Worm (Caenorhabditis elegans) whole organism, L4 larva: Measurements from ENCODE around the gene nhr-270.
A peak's percentile ranks its signal among the peaks of the same experiment; 100 is the strongest.

Experiments used
- T20F7.1 ChIP-seq: fragments of 200-800 bp; sonication (Bioruptor generic); optimal IDR thresholded peaks from 2 replicates; lab custom pipeline; 2018; ENCODE audit warnings: mild to moderate bottlenecking, missing genetic modification characterization, missing compliant biosample characterization
- T26A8.4 ChIP-seq: fragments of 200-800 bp; sonication (Bioruptor generic); IDR thresholded peaks from 2 replicates; pipeline ENCODE4 v1.3.6; 2022; ENCODE audit warnings: missing genetic modification characterization, missing compliant biosample characterization
- Y48G9A.11 ChIP-seq: fragments of 200-800 bp; sonication (Bioruptor generic); IDR thresholded peaks from 2 replicates; pipeline ENCODE4 v1.3.6; 2022; ENCODE audit warnings: missing genetic modification reagents, missing genetic modification characterization, missing compliant biosample characterization
- ZK337.2 ChIP-seq: fragments of 200-800 bp; sonication (Bioruptor generic); IDR thresholded peaks from 2 replicates; pipeline ENCODE4 v1.3.6; 2022; ENCODE audit warnings: missing genetic modification reagents, missing genetic modification characterization, missing compliant biosample characterization
- ZK546.5 ChIP-seq, 2 experiments: sonication (generic microtip); optimal IDR thresholded peaks; 2 replicates each; lab custom pipeline; 2017; ENCODE audit warnings: missing biosample characterization in 2 of 2, missing genetic modification characterization in 2 of 2
- aha-1 ChIP-seq: fragments of 150-350 bp; peaks from one replicate; lab custom pipeline; 2014; ENCODE audit warnings: missing biosample characterization, missing genetic modification characterization
- ama-1 ChIP-seq: fragments of 150-350 bp; optimal IDR thresholded peaks from 2 replicates; lab custom pipeline; 2014; ENCODE audit warnings: inconsistent platforms, mixed read lengths
- arid-1 ChIP-seq: fragments of 200-800 bp; sonication (Bioruptor generic); conservative IDR thresholded peaks from 2 replicates; pipeline ENCODE4 v1.3.6; 2022; ENCODE audit warnings: missing genetic modification reagents, missing genetic modification characterization, missing compliant biosample characterization
- ces-1 ChIP-seq: fragments of 150-350 bp; sonication (generic microtip); optimal IDR thresholded peaks from 4 replicates; lab custom pipeline; 2014; ENCODE audit warnings: missing biosample characterization, missing genetic modification reagents, missing genetic modification characterization
- cey-2 ChIP-seq: sonication (generic microtip); optimal IDR thresholded peaks from 3 replicates; lab custom pipeline; 2017; ENCODE audit warnings: missing genetic modification characterization, mild to moderate bottlenecking, missing compliant biosample characterization, antibody characterized with exemption, borderline replicate concordance; ENCODE audit not compliant: insufficient read depth
- daf-12 ChIP-seq: fragments of 150-350 bp; optimal IDR thresholded peaks from 2 replicates; lab custom pipeline; 2014; ENCODE audit warnings: missing biosample characterization, missing genetic modification reagents, missing genetic modification characterization
- daf-19 ChIP-seq: fragments of 200-800 bp; sonication (Bioruptor generic); conservative IDR thresholded peaks from 2 replicates; pipeline ENCODE4 v1.3.6; 2022; ENCODE audit warnings: missing genetic modification characterization, missing compliant biosample characterization
- daf-8 ChIP-seq: fragments of 200-800 bp; sonication (Bioruptor generic); IDR thresholded peaks from 2 replicates; pipeline ENCODE4 v1.3.6; 2022; ENCODE audit warnings: missing genetic modification characterization, missing compliant biosample characterization
- dmd-6 ChIP-seq: fragments of 200-800 bp; sonication (Bioruptor generic); IDR thresholded peaks from 2 replicates; pipeline ENCODE4 v1.3.6; 2022; ENCODE audit warnings: missing genetic modification reagents, missing genetic modification characterization, missing compliant biosample characterization
- dpl-1 ChIP-seq: fragments of 150-350 bp; optimal IDR thresholded peaks from 2 replicates; lab custom pipeline; 2014; ENCODE audit warnings: missing biosample characterization, missing genetic modification reagents, missing genetic modification characterization
- duxl-1 ChIP-seq: sonication (generic microtip); optimal IDR thresholded peaks from 2 replicates; lab custom pipeline; 2016; ENCODE audit warnings: mild to moderate bottlenecking, missing genetic modification characterization, moderate library complexity, missing compliant biosample characterization; ENCODE audit not compliant: poor library complexity
- fkh-10 ChIP-seq: fragments of 150-350 bp; optimal IDR thresholded peaks from 2 replicates; lab custom pipeline; 2014; ENCODE audit warnings: missing biosample characterization, missing genetic modification reagents, missing genetic modification characterization
- fos-1 ChIP-seq: fragments of 150-350 bp; optimal IDR thresholded peaks from 2 replicates; lab custom pipeline; 2014; ENCODE audit warnings: missing biosample characterization, missing genetic modification characterization
- gei-8 ChIP-seq: fragments of 200-800 bp; sonication (Bioruptor generic); optimal IDR thresholded peaks from 2 replicates; lab custom pipeline; 2018; ENCODE audit warnings: mild to moderate bottlenecking, missing genetic modification characterization, missing compliant biosample characterization
- hif-1 ChIP-seq, 2 experiments: sonication (generic microtip); optimal IDR thresholded peaks; 2 replicates each; lab custom pipeline; 2016 to 2017; ENCODE audit warnings: missing compliant biosample characterization in 2 of 2, missing genetic modification characterization in 2 of 2, missing genetic modification reagents in 2 of 2, missing genotype in 2 of 2, mild to moderate bottlenecking in 1 of 2
- lin-13 ChIP-seq: fragments of 150-350 bp; optimal IDR thresholded peaks from 2 replicates; lab custom pipeline; 2014; ENCODE audit warnings: missing biosample characterization, missing genetic modification reagents, missing genetic modification characterization
- lin-15B ChIP-seq: fragments of 150-350 bp; sonication (generic microtip); optimal IDR thresholded peaks from 3 replicates; lab custom pipeline; 2014; ENCODE audit warnings: missing biosample characterization, missing genetic modification characterization
- lin-29 ChIP-seq: fragments of 200-800 bp; sonication (Bioruptor generic); IDR thresholded peaks from 2 replicates; pipeline ENCODE4 v1.3.6; 2022; ENCODE audit warnings: missing genetic modification reagents, missing genetic modification characterization, missing compliant biosample characterization
- lin-38 ChIP-seq: fragments of 200-800 bp; sonication (Bioruptor generic); IDR thresholded peaks from 2 replicates; pipeline ENCODE4 v1.3.6; 2022; ENCODE audit warnings: missing genetic modification reagents, missing genetic modification characterization, missing compliant biosample characterization
- lir-3 ChIP-seq: sonication (generic microtip); optimal IDR thresholded peaks from 2 replicates; lab custom pipeline; 2016; ENCODE audit warnings: mild to moderate bottlenecking, missing genetic modification characterization, missing compliant biosample characterization
- lsy-2 ChIP-seq, 2 experiments: fragments of 150-350 bp in 1 of 2; sonication (generic microtip) in 1 of 2; optimal IDR thresholded peaks; 2 replicates each; lab custom pipeline; 2014 to 2017; ENCODE audit warnings: missing biosample characterization in 2 of 2, missing genetic modification characterization in 2 of 2
- mdt-29 ChIP-seq: fragments of 200-800 bp; sonication (Bioruptor generic); IDR thresholded peaks from 2 replicates; pipeline ENCODE4 v1.3.6; 2022; ENCODE audit warnings: missing genetic modification reagents, missing genetic modification characterization, missing compliant biosample characterization
- mep-1 ChIP-seq: fragments of 150-350 bp; sonication (generic microtip); optimal IDR thresholded peaks from 3 replicates; lab custom pipeline; 2014; ENCODE audit warnings: missing biosample characterization, missing genetic modification characterization
- nhr-11 ChIP-seq: fragments of 150-350 bp; optimal IDR thresholded peaks from 2 replicates; lab custom pipeline; 2014; ENCODE audit warnings: missing biosample characterization, missing genetic modification characterization
- nhr-42 ChIP-seq: fragments of 200-800 bp; sonication (Bioruptor generic); IDR thresholded peaks from 2 replicates; pipeline ENCODE4 v1.3.6; 2022; ENCODE audit warnings: missing genetic modification characterization, missing compliant biosample characterization
- nhr-77 ChIP-seq: fragments of 150-350 bp; optimal IDR thresholded peaks from 2 replicates; lab custom pipeline; 2014; ENCODE audit warnings: missing biosample characterization, missing genetic modification characterization
- pqm-1 ChIP-seq: sonication (generic microtip); optimal IDR thresholded peaks from 2 replicates; lab custom pipeline; 2017; ENCODE audit warnings: missing biosample characterization, missing genetic modification characterization
- rbr-2 ChIP-seq: sonication (generic microtip); optimal IDR thresholded peaks from 2 replicates; lab custom pipeline; 2016; ENCODE audit warnings: missing genotype, missing genetic modification characterization, missing compliant biosample characterization
- sdz-12 ChIP-seq: fragments of 200-800 bp; sonication (Bioruptor generic); optimal IDR thresholded peaks from 2 replicates; lab custom pipeline; 2018; ENCODE audit warnings: mild to moderate bottlenecking, missing genetic modification characterization, missing compliant biosample characterization
- snpc-1.2 ChIP-seq: fragments of 200-800 bp; sonication (Bioruptor generic); IDR thresholded peaks from 2 replicates; pipeline ENCODE4 v1.3.6; 2022; ENCODE audit warnings: missing genetic modification reagents, missing genetic modification characterization, missing compliant biosample characterization
- snpc-4 ChIP-seq: fragments of 150-350 bp; optimal IDR thresholded peaks from 2 replicates; lab custom pipeline; 2014; ENCODE audit warnings: missing biosample characterization, missing genetic modification characterization
- spr-1 ChIP-seq: sonication (generic microtip); optimal IDR thresholded peaks from 2 replicates; lab custom pipeline; 2016; ENCODE audit warnings: mild to moderate bottlenecking, missing genetic modification characterization, missing compliant biosample characterization
- spr-3 ChIP-seq: fragments of 200-800 bp; sonication (Bioruptor generic); optimal IDR thresholded peaks from 2 replicates; lab custom pipeline; 2018; ENCODE audit warnings: mild to moderate bottlenecking, missing genetic modification characterization, missing compliant biosample characterization
- tra-1 ChIP-seq: fragments of 200-800 bp; sonication (Bioruptor generic); IDR thresholded peaks from 2 replicates; pipeline ENCODE4 v1.3.6; 2022; ENCODE audit warnings: missing genetic modification reagents, missing genetic modification characterization, missing compliant biosample characterization
- unc-130 ChIP-seq: sonication (generic microtip); optimal IDR thresholded peaks from 2 replicates; lab custom pipeline; 2016; ENCODE audit warnings: missing genetic modification reagents, missing genetic modification characterization, missing compliant biosample characterization
- unc-62 ChIP-seq, 3 experiments: fragments of 150-350 bp in 1 of 3; sonication (generic microtip); optimal IDR thresholded peaks in 2 of 3; peaks in 1 of 3; 1 replicate in 1 of 3; 2 replicates in 2 of 3; lab custom pipeline; 2014 to 2017; ENCODE audit warnings: missing biosample characterization in 3 of 3, missing genetic modification characterization in 3 of 3, missing genetic modification reagents in 3 of 3, missing genotype in 1 of 3
- zfp-2 ChIP-seq: sonication (generic microtip); optimal IDR thresholded peaks from 2 replicates; lab custom pipeline; 2016; ENCODE audit warnings: mild to moderate bottlenecking, missing genetic modification characterization, missing compliant biosample characterization
- zfp-3 ChIP-seq: fragments of 200-800 bp; sonication (Bioruptor generic); conservative IDR thresholded peaks from 2 replicates; pipeline ENCODE4 v1.3.6; 2022; ENCODE audit warnings: missing genetic modification reagents, missing genetic modification characterization, missing compliant biosample characterization

Gene nhr-270

DNA sequence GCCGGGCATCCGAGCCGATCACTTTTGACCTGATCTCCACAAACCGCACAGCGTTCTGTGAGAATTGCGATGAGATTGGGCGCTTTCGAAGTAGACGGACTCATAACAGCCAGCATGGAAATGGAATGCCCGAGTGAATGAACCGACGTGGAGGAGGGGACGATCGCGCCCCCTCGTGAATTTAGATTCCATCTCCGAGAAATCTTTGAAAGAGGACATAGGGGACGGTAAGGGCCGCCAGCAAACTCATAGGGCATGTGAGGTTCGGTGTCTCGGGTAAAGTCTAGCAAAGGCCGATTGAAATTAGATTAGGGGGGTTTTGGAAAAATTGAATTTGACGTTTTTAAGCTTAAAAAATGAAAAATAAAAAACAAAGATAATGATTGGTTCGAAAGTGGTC is at the start of gene nhr-270:
Gene nhr-270, minus strand, starts transcription at position 257 of the 400 bp plus-strand sequence.
- TF ChIP-seq unc-62 (GFP tag; optimal IDR thresholded peaks at IDR 0.05 in 1 of 2; lab: Kevin White, UChicago) (peak in 1 of 2 experiments; percentile 91), unc-62 (tag; optimal IDR thresholded peaks at IDR 0.05; lab: Kevin White, UChicago) (no peak), aha-1 (peak; percentile 66), daf-12 (tag; lab: Kevin White, UChicago) (no peak)

DNA sequence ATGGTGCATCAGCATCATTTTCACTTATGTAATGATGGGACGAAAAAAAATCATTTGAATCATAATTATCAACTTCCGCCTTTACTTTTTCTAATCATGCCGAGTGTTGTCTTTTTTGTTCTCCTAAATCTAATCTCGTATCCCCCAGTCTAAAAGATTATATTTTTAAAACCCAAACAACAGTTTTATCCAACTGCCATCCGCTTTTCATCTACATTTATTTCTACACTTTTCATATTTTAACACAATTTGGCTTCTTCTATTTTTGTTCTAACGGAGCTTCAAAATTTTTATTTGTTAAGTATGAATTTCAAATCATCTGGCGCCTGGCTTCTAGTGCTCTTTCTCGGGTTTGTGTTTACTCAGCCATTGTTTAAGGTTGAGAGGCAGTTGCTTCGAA is 47.6 kb upstream of the nhr-270 start, which contains the start of gene K09C6.3:
Gene K09C6.3, plus strand, starts transcription at position 301 of the 400 bp plus-strand sequence.
- TF ChIP-seq lin-13 (GFP tag; lab: Kevin White, UChicago) (no peak), unc-130 (GFP tag; lab: Kevin White, UChicago) (no peak), spr-3 (GFP tag; lab: Kevin White, UChicago) (no peak), zfp-3 (GFP tag; lab: Robert Waterston, UW) (no peak), mep-1 (tag; lab: Kevin White, UChicago) (no peak), T26A8.4 (GFP tag; lab: Robert Waterston, UW) (no peak), ZK546.5 (tag; optimal IDR thresholded peaks at IDR 0.05; lab: Kevin White, UChicago) (no peak), nhr-42 (GFP tag; lab: Robert Waterston, UW) (no peak), ZK337.2 (GFP tag; lab: Robert Waterston, UW) (no peak), fkh-10 (GFP tag; lab: Kevin White, UChicago) (no peak), zfp-2 (tag; lab: Kevin White, UChicago) (no peak), arid-1 (GFP tag; lab: Robert Waterston, UW) (no peak), lir-3 (tag; lab: Kevin White, UChicago) (no peak), snpc-4 (tag; lab: Kevin White, UChicago) (no peak), spr-1 (no peak)

DNA sequence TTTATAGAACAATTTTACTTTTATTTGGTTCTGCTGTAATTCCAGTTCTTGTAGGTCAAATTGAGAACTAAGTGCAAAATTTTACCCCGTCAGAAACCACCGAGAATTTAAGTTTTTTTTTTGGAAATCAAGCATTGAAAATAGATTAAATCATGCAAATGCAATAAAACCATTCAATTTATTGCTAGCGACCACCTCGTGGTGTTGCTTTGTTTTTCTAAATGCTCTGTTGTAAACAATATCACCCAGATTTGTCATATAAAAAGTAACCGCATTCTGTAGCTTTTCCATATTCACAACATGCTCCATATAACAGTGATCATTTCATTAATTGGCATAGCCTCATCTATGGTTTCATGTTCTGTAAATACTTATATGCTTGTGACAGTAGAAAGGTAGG is 45.0 kb upstream of the nhr-270 start, which contains the start of gene srbc-12:
Gene srbc-12, plus strand, starts transcription at position 301 of the 400 bp plus-strand sequence.
- no peak for TF ChIP-seq lin-29 (GFP tag; lab: Robert Waterston, UW)
- no peak for TF ChIP-seq hif-1 (tag; optimal IDR thresholded peaks at IDR 0.05; lab: Kevin White, UChicago)
- TF ChIP-seq Y48G9A.11 (GFP tag; lab: Robert Waterston, UW): no peak
- TF ChIP-seq dmd-6 (GFP tag; lab: Robert Waterston, UW): no peak
- no peak for TF ChIP-seq tra-1
- no peak for TF ChIP-seq daf-12 (tag; lab: Kevin White, UChicago)
- TF ChIP-seq duxl-1 (tag; lab: Kevin White, UChicago): no peak
- no peak for TF ChIP-seq cey-2 (tag; lab: Kevin White, UChicago)
- no peak for TF ChIP-seq pqm-1 (tag; lab: Kevin White, UChicago)
- no peak for TF ChIP-seq dpl-1 (GFP tag; lab: Kevin White, UChicago)
- no peak for TF ChIP-seq snpc-1.2 (GFP tag; lab: Robert Waterston, UW)
- TF ChIP-seq rbr-2 (tag; lab: Kevin White, UChicago): no peak
- no peak for TF ChIP-seq arid-1 (GFP tag; lab: Robert Waterston, UW)
- TF ChIP-seq lin-15B (tag; lab: Kevin White, UChicago): no peak
- TF ChIP-seq, all 104 proteins: peak for 0

DNA sequence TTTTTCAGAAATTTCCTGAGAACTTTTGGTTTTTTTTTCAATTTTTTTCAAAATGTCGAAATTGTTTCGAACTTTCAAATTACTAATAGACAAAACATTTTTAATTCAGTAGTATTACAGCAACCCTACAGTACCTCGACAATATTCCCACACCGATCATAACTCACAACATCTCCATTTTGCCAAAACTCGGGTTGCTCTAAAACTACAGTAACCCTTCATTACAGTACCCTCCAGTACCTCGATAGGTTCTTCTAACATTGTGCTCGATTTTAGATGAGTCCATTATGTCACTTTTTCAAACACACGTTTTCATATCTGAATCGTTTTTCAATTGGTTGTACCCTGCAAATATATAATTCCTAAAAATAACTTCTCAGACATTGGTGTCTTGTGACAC is 44.5 kb upstream of the nhr-270 start:
- TF ChIP-seq daf-19 (GFP tag; lab: Robert Waterston, UW) (no peak), lsy-2 (tag; optimal IDR thresholded peaks at IDR 0.05; lab: Kevin White, UChicago) (no peak), ama-1 (lab: Kevin White, UChicago) (no peak)

DNA sequence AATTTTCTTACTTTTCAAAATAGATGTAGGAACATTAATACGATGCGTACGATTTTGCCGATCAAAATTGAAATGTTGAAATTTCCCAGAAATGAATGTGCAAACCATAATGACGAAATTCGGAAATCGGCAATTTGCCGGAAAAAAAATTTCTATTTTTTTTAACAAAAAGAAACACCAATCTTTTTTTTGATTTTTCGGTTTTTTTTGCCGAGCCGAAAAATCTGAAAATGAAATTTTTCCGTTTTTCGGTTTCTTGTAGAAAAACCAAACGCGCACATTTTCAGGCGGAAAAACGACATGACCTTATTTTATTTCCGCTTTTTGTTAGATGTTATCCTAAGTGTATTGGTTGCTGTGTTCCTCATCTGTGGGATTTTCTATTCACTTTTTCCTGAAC is 43.0 kb upstream of the nhr-270 start, which contains the start of gene srbc-13:
Gene srbc-13, plus strand, starts transcription at position 301 of the 400 bp plus-strand sequence.
- no peak for TF ChIP-seq fkh-10 (GFP tag; lab: Kevin White, UChicago)
- no peak for TF ChIP-seq sdz-12 (GFP tag; lab: Kevin White, UChicago)
- TF ChIP-seq aha-1: no peak
- no peak for TF ChIP-seq mdt-29 (GFP tag; lab: Robert Waterston, UW)
- TF ChIP-seq ces-1 (GFP tag; lab: Kevin White, UChicago): no peak
- TF ChIP-seq nhr-11: no peak
- no peak for TF ChIP-seq nhr-77 (tag; lab: Kevin White, UChicago)
- no peak for TF ChIP-seq gei-8 (GFP tag; lab: Kevin White, UChicago)
- TF ChIP-seq zfp-2 (tag; lab: Kevin White, UChicago): no peak
- no peak for TF ChIP-seq lin-38
- TF ChIP-seq daf-8: no peak
- TF ChIP-seq T20F7.1 (GFP tag; lab: Kevin White, UChicago): no peak
- TF ChIP-seq fos-1 (tag; lab: Kevin White, UChicago): no peak
